Fruit fly (Drosophila melanogaster) whole organism, wandering third instar larva: Measurements from ENCODE around the gene CG33287.

ENCODE experiments used
- GATAd ChIP-seq: sonication (Bioruptor generic); optimal IDR thresholded peaks from 2 replicates; lab custom pipeline; 2016; ENCODE audit warnings: missing biosample characterization, missing genetic modification characterization
- Sp1 ChIP-seq: fragments of 200-800 bp; sonication (Bioruptor generic); optimal IDR thresholded peaks from 3 replicates; lab custom pipeline; 2019; ENCODE audit warnings: missing biosample characterization, mild to moderate bottlenecking, missing genetic modification characterization, moderate library complexity

- TF ChIP-seq Sp1 (GFP tag; lab: Kevin White, UChicago): no peak
- TF ChIP-seq GATAd: no peak
Measured at dm6 chr3L:20976383-20976782, 5.9 kb upstream of the CG33287 start.
